Worm (Caenorhabditis elegans): ENCODE measurements around the gene Y45F10D.2.

The Y45F10D.2 gene

DNA sequence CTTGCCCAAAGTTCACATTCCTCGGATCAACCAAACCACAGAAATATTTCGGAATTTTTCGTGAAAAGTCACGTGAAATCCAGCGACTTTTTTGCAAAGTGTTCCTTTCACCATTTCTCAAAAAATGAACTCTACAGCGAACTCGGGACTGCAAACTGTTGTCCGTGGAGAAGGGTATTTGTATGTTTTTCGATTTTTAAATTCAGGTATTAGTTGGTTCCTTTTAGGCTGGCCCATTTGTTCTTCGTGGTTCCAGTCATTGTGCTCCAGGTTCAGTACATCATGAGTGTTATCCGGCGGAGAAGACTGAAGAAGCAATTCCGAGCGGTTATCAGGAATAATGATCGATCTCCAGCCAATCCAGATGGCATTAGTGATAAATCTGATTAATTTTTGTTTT is 2.3 kb upstream of the Y45F10D.2 start:
- no peak for TF ChIP-seq nhr-25 (tag; optimal IDR thresholded peaks at IDR 0.05)

DNA sequence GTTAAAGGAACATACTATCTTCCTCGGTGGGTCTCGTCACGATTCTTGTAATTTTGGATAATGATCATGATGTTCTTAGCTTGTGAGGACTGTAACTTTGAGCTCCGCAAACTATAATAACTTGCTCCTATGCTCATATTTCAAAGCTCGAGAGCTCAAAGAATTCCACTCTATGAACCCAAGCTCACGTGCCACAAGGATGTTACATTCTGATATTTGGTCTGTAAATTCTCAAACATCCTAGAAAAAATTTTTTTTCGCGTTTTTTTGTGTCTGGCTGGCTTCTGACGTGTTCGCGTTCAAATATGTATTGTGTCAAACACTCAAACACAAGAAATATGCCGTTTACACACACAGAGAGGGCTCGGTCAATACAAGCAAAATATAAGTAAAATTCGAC is 1.6 kb upstream of the Y45F10D.2 start, which contains the start of gene Y45F10D.16:
TSS of gene Y45F10D.16 (plus strand) at position 301 of the 400 bp plus-strand sequence.
- TF ChIP-seq nhr-28 (tag; optimal IDR thresholded peaks at IDR 0.05) (no peak), nhr-237 (tag; optimal IDR thresholded peaks at IDR 0.05) (no peak), elt-3 (tag; optimal IDR thresholded peaks at IDR 0.05) (no peak), pha-4 (tag; optimal IDR thresholded peaks at IDR 0.05) (peak; percentile 7)

DNA sequence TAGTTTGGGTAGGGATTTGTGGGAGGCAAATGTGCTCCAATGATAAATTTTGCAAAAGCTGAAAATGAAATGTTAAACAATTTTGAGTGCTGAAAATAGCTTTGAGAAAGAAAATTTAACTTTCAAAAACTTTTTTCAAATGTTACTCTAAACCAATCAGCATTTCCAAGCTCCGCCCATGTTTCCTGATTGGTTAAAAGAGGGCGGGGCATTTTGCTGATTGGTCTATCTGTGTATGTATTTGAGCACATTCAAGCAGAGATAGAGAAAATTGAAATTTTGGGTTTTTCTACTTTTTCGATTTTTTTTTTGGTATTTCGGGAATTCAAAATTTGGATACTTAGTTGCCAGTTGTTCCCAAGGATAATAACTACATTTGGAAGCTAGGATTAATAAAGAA is 9.8 kb downstream of the Y45F10D.2 start:
- no peak for TF ChIP-seq nhr-43 (tag; optimal IDR thresholded peaks at IDR 0.05; ENCODE audit: poor library complexity, severe bottlenecking)
- TF ChIP-seq unc-39 (tag; optimal IDR thresholded peaks at IDR 0.05): no peak
- TF ChIP-seq egl-5 (tag; optimal IDR thresholded peaks at IDR 0.05): no peak
- TF ChIP-seq ztf-4 (tag; optimal IDR thresholded peaks at IDR 0.05): no peak
- no peak for TF ChIP-seq fkh-2 (tag; optimal IDR thresholded peaks at IDR 0.05)
- TF ChIP-seq ceh-28 (tag; optimal IDR thresholded peaks at IDR 0.05): no peak
- peak; percentile 74 for TF ChIP-seq nfya-1 (tag; optimal IDR thresholded peaks at IDR 0.05; ENCODE audit: insufficient read depth)
- no peak for TF ChIP-seq lsy-12 (tag; optimal IDR thresholded peaks at IDR 0.05)

DNA sequence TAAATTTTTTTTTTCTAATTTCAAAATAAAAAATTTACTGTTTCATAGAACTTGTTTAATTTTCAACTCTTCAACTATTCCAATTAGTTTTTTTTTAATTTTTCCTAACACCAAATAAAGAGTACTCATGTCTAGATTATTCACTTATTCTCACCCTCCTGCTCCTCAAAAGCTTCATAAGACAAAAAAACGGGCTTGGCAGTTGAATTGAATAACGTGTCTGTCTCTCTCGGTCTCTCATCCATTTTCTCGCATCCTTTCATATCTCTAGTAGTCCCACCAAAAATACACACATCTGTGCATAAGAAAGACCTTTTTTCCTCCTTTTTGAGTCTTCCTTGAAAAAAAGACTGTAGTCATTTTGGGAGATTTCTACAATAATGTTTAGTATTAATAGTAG is 11.0 kb downstream of the Y45F10D.2 start:
- TF ChIP-seq nhr-76 (tag; optimal IDR thresholded peaks at IDR 0.05): no peak
- no peak for TF ChIP-seq ceh-9 (tag; optimal IDR thresholded peaks at IDR 0.05)
- TF ChIP-seq egl-5 (tag; optimal IDR thresholded peaks at IDR 0.05): no peak
- no peak for TF ChIP-seq nfya-1 (tag; optimal IDR thresholded peaks at IDR 0.05; ENCODE audit: insufficient read depth)

DNA sequence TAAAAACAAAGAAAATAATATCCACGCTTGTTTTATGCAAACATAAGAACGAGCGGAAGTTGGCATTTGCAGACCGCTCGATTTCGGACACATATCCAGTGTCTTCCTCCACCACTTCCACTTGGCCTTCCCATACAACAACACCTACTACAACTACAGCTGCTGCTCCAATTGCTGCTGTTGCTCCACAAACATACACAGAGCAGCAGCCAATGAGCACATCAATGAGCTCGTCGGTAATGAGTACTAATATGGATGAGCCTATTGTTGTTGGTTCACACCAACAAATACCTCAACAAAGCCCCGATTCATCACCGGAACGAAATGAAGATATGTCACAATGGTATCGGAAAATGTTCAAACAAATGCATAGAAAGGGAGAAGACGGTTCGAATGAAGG is 18.9 kb downstream of the Y45F10D.2 start:
- TF ChIP-seq lin-15B (tag; optimal IDR thresholded peaks at IDR 0.05) (no peak), zag-1 (tag; optimal IDR thresholded peaks at IDR 0.05) (no peak), ZK546.5 (tag; optimal IDR thresholded peaks at IDR 0.05) (no peak), lin-39 (tag; optimal IDR thresholded peaks at IDR 0.05) (no peak), nhr-23 (tag; optimal IDR thresholded peaks at IDR 0.05) (no peak), ztf-11 (tag; optimal IDR thresholded peaks at IDR 0.05) (no peak), elt-3 (tag; optimal IDR thresholded peaks at IDR 0.05) (no peak), nfya-1 (tag; optimal IDR thresholded peaks at IDR 0.05; ENCODE audit: insufficient read depth) (no peak), pqm-1 (tag; optimal IDR thresholded peaks at IDR 0.05) (no peak), ztf-4 (tag; optimal IDR thresholded peaks at IDR 0.05) (no peak), tbx-2 (tag; optimal IDR thresholded peaks at IDR 0.05) (no peak), elt-1 (tag; optimal IDR thresholded peaks at IDR 0.05) (no peak), fkh-2 (tag; optimal IDR thresholded peaks at IDR 0.05) (no peak), ceh-9 (tag; optimal IDR thresholded peaks at IDR 0.05) (no peak)

DNA sequence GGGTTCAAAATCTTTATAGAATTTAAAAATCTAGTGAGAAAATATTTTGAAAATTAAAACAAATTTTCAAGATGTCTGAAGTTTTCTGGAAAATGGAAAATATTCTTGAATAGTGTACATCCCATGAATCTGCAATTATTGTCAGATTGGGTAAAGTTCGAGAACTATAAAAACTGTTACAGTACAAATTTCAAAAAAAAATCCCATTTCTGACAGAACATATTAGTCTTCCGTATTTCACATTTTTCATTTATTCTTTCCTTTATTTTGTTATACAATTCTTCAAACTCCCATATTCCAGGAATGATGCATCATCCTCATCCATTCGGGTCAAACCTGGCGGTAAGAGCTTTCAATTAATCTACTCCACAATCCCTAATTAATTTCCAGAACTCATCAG is 24.4 kb downstream of the Y45F10D.2 start, which contains the start of gene sorb-1:
TSS of gene sorb-1 (plus strand) at position 301 of the 400 bp plus-strand sequence.
- no peak for TF ChIP-seq elt-2 (tag; optimal IDR thresholded peaks at IDR 0.05)
- no peak for TF ChIP-seq nhr-11 (tag; optimal IDR thresholded peaks at IDR 0.05)
- TF ChIP-seq ceh-16 (tag; optimal IDR thresholded peaks at IDR 0.05): no peak
- no peak for TF ChIP-seq ceh-9 (tag; optimal IDR thresholded peaks at IDR 0.05)
- TF ChIP-seq sea-2 (GFP tag; optimal IDR thresholded peaks at IDR 0.05): no peak
- TF ChIP-seq unc-62 (GFP tag; optimal IDR thresholded peaks at IDR 0.05): no peak
- TF ChIP-seq nfya-1 (tag; optimal IDR thresholded peaks at IDR 0.05; ENCODE audit: insufficient read depth): no peak
- no peak for TF ChIP-seq nhr-25 (tag; optimal IDR thresholded peaks at IDR 0.05)
- no peak for TF ChIP-seq mdl-1 (tag; optimal IDR thresholded peaks at IDR 0.05)
- TF ChIP-seq lin-39 (tag; optimal IDR thresholded peaks at IDR 0.05): no peak
- TF ChIP-seq nhr-77 (tag; optimal IDR thresholded peaks at IDR 0.05): no peak
- no peak for TF ChIP-seq R02D3.7 (tag; optimal IDR thresholded peaks at IDR 0.05)
- no peak for TF ChIP-seq nhr-67 (tag; optimal IDR thresholded peaks at IDR 0.05)
- no peak for TF ChIP-seq ceh-28 (tag; optimal IDR thresholded peaks at IDR 0.05)
- no peak for TF ChIP-seq snpc-4 (tag; optimal IDR thresholded peaks at IDR 0.05)
- no peak for TF ChIP-seq eor-1 (tag; optimal IDR thresholded peaks at IDR 0.05)
- no peak for TF ChIP-seq egl-27 (tag; optimal IDR thresholded peaks at IDR 0.05)
- no peak for TF ChIP-seq unc-39 (tag; optimal IDR thresholded peaks at IDR 0.05)

Data from whole organism, L3 larva.